Worm (Caenorhabditis elegans) whole organism, young adult: ENCODE measurements around the gene clec-197.

Experiments
- B0336.3 ChIP-seq: fragments of 200-800 bp; sonication (Bioruptor generic); IDR thresholded peaks from 2 replicates; pipeline ENCODE4 v1.3.6; 2022; ENCODE audit warnings: missing genetic modification characterization, missing compliant biosample characterization
- F57A8.1 ChIP-seq: fragments of 200-800 bp; sonication (Bioruptor generic); optimal IDR thresholded peaks from 2 replicates; lab custom pipeline; 2018; ENCODE audit warnings: mild to moderate bottlenecking, missing genetic modification characterization, moderate library complexity, missing compliant biosample characterization
- K11D2.4 ChIP-seq: fragments of 200-800 bp; sonication (Bioruptor generic); IDR thresholded peaks from 2 replicates; pipeline ENCODE4 v1.3.6; 2022; ENCODE audit warnings: missing genetic modification reagents, missing genetic modification characterization, missing compliant biosample characterization
- K12H6.12 ChIP-seq: fragments of 200-800 bp; sonication (Bioruptor generic); optimal IDR thresholded peaks from 2 replicates; lab custom pipeline; 2018; ENCODE audit warnings: mild to moderate bottlenecking, missing genetic modification characterization, missing compliant biosample characterization
- T07F8.4 ChIP-seq: sonication (generic microtip); optimal IDR thresholded peaks from 2 replicates; lab custom pipeline; 2016; ENCODE audit warnings: mild to moderate bottlenecking, missing genetic modification characterization, moderate library complexity, missing compliant biosample characterization
- T26A5.8 ChIP-seq: sonication (generic microtip); optimal IDR thresholded peaks from 2 replicates; lab custom pipeline; 2016; ENCODE audit warnings: missing genetic modification characterization, missing compliant biosample characterization
- Y53G8AR.9 ChIP-seq: fragments of 200-800 bp; sonication (Bioruptor generic); conservative IDR thresholded peaks from 2 replicates; pipeline ENCODE4 v1.3.6; 2022; ENCODE audit warnings: missing genetic modification reagents, missing genetic modification characterization, missing compliant biosample characterization
- aptf-2 ChIP-seq: fragments of 200-800 bp; sonication (Bioruptor generic); conservative IDR thresholded peaks from 2 replicates; pipeline ENCODE4 v1.3.6; 2022; ENCODE audit warnings: missing genetic modification reagents, missing genetic modification characterization, missing compliant biosample characterization
- attf-6 ChIP-seq: fragments of 200-800 bp; sonication (Bioruptor generic); IDR thresholded peaks from 2 replicates; pipeline ENCODE4 v1.3.6; 2022; ENCODE audit warnings: missing genetic modification reagents, missing genetic modification characterization, missing compliant biosample characterization
- bed-2 ChIP-seq: fragments of 200-800 bp; sonication (Bioruptor generic); IDR thresholded peaks from 2 replicates; pipeline ENCODE4 v1.3.6; 2022; ENCODE audit warnings: missing genetic modification reagents, missing genetic modification characterization, missing compliant biosample characterization
- ccch-3 ChIP-seq: fragments of 200-800 bp; sonication (Bioruptor generic); optimal IDR thresholded peaks from 2 replicates; lab custom pipeline; 2018; ENCODE audit warnings: mild to moderate bottlenecking, missing genetic modification characterization, missing compliant biosample characterization
- cebp-2 ChIP-seq: fragments of 200-800 bp; sonication (Bioruptor generic); IDR thresholded peaks from 2 replicates; pipeline ENCODE4 v1.3.6; 2022; ENCODE audit warnings: missing genetic modification characterization, missing compliant biosample characterization
- ceh-40 ChIP-seq: fragments of 200-800 bp; sonication (Bioruptor generic); IDR thresholded peaks from 2 replicates; pipeline ENCODE4 v1.3.6; 2022; ENCODE audit warnings: missing genetic modification characterization, missing compliant biosample characterization
- die-1 ChIP-seq: sonication (generic microtip); optimal IDR thresholded peaks from 2 replicates; lab custom pipeline; 2016; ENCODE audit warnings: missing genotype, mild to moderate bottlenecking, missing genetic modification characterization, missing compliant biosample characterization
- dox-1 ChIP-seq: fragments of 200-800 bp; sonication (Bioruptor generic); IDR thresholded peaks from 2 replicates; pipeline ENCODE4 v1.3.6; 2022; ENCODE audit warnings: missing genetic modification reagents, missing genetic modification characterization, missing compliant biosample characterization
- egrh-3 ChIP-seq: fragments of 200-800 bp; sonication (Bioruptor generic); IDR thresholded peaks from 2 replicates; pipeline ENCODE4 v1.3.6; 2022; ENCODE audit warnings: missing genetic modification reagents, missing genetic modification characterization, missing compliant biosample characterization
- hlh-26 ChIP-seq: fragments of 200-800 bp; sonication (Bioruptor generic); conservative IDR thresholded peaks from 2 replicates; pipeline ENCODE4 v1.3.6; 2022; ENCODE audit warnings: missing genetic modification reagents, missing genetic modification characterization, missing compliant biosample characterization
- hmg-20 ChIP-seq: fragments of 200-800 bp; sonication (Bioruptor generic); IDR thresholded peaks from 2 replicates; pipeline ENCODE4 v1.3.6; 2022; ENCODE audit warnings: missing genetic modification reagents, missing genetic modification characterization, missing compliant biosample characterization
- let-607 ChIP-seq, 2 experiments: fragments of 200-800 bp in 1 of 2; sonication (Bioruptor generic) in 1 of 2; sonication (generic microtip) in 1 of 2; optimal IDR thresholded peaks; 2 replicates each; lab custom pipeline; 2016 to 2018; ENCODE audit warnings: mild to moderate bottlenecking in 2 of 2, missing compliant biosample characterization in 2 of 2, missing genetic modification characterization in 2 of 2, moderate library complexity in 2 of 2, missing genotype in 1 of 2
- lin-26 ChIP-seq: fragments of 200-800 bp; sonication (Bioruptor generic); IDR thresholded peaks from 2 replicates; pipeline ENCODE4 v1.3.6; 2022; ENCODE audit warnings: missing genetic modification reagents, missing genetic modification characterization, missing compliant biosample characterization
- lin-54 ChIP-seq: fragments of 200-800 bp; sonication (Bioruptor generic); optimal IDR thresholded peaks from 2 replicates; lab custom pipeline; 2018; ENCODE audit warnings: mild to moderate bottlenecking, missing genetic modification characterization, missing compliant biosample characterization
- madf-10 ChIP-seq: sonication (generic microtip); optimal IDR thresholded peaks from 2 replicates; lab custom pipeline; 2016; ENCODE audit warnings: mild to moderate bottlenecking, missing genetic modification characterization, missing compliant biosample characterization
- madf-3 ChIP-seq: fragments of 200-800 bp; sonication (Bioruptor generic); IDR thresholded peaks from 2 replicates; pipeline ENCODE4 v1.3.6; 2022; ENCODE audit warnings: missing genetic modification reagents, missing genetic modification characterization, missing compliant biosample characterization
- mel-28 ChIP-seq: sonication (generic microtip); optimal IDR thresholded peaks from 2 replicates; lab custom pipeline; 2016; ENCODE audit warnings: borderline replicate concordance, mild to moderate bottlenecking, missing genetic modification characterization, missing compliant biosample characterization
- nfya-1 ChIP-seq: sonication (generic microtip); optimal IDR thresholded peaks from 2 replicates; lab custom pipeline; 2017; ENCODE audit warnings: antibody characterized with exemption, missing compliant biosample characterization, missing genetic modification characterization, borderline replicate concordance; ENCODE audit not compliant: insufficient read depth
- nhr-120 ChIP-seq: fragments of 200-800 bp; sonication (Bioruptor generic); IDR thresholded peaks from 2 replicates; pipeline ENCODE4 v1.3.6; 2022; ENCODE audit warnings: missing genetic modification characterization, missing compliant biosample characterization
- nhr-27 ChIP-seq: fragments of 200-800 bp; sonication (Bioruptor generic); optimal IDR thresholded peaks from 2 replicates; lab custom pipeline; 2018; ENCODE audit warnings: mild to moderate bottlenecking, missing genetic modification characterization, moderate library complexity, missing compliant biosample characterization
- rec-8 ChIP-seq, 2 experiments: sonication (generic microtip); optimal IDR thresholded peaks; 2 replicates each; lab custom pipeline; 2016; ENCODE audit warnings: mild to moderate bottlenecking in 2 of 2, missing genetic modification characterization in 2 of 2, missing genetic modification reagents in 2 of 2, missing genotype in 2 of 2, missing biosample characterization in 1 of 2, missing compliant biosample characterization in 1 of 2, moderate library complexity in 1 of 2
- snpc-1.1 ChIP-seq: sonication (generic microtip); optimal IDR thresholded peaks from 2 replicates; lab custom pipeline; 2017; ENCODE audit warnings: missing genetic modification characterization, mild to moderate bottlenecking, missing compliant biosample characterization, antibody characterized with exemption, moderate library complexity, missing genotype, missing genetic modification reagents; ENCODE audit not compliant: insufficient read depth
- snpc-3.4 ChIP-seq: sonication (generic microtip); optimal IDR thresholded peaks from 2 replicates; lab custom pipeline; 2017; ENCODE audit warnings: missing genetic modification characterization, mild to moderate bottlenecking, missing compliant biosample characterization, antibody characterized with exemption, moderate library complexity, missing genotype, missing genetic modification reagents
- tbp1 ChIP-seq: fragments of 200-800 bp; sonication (Bioruptor generic); optimal IDR thresholded peaks from 2 replicates; lab custom pipeline; 2018; ENCODE audit warnings: mild to moderate bottlenecking, missing genetic modification characterization, missing compliant biosample characterization
- zim-3 ChIP-seq: sonication (generic microtip); optimal IDR thresholded peaks from 2 replicates; lab custom pipeline; 2017; ENCODE audit warnings: mild to moderate bottlenecking, missing genetic modification characterization, moderate library complexity, missing compliant biosample characterization
- ztf-18 ChIP-seq: sonication (generic microtip); optimal IDR thresholded peaks from 2 replicates; lab custom pipeline; 2016; ENCODE audit warnings: missing genotype, mild to moderate bottlenecking, missing genetic modification characterization, missing compliant biosample characterization
- ztf-25 ChIP-seq: fragments of 200-800 bp; sonication (Bioruptor generic); IDR thresholded peaks from 2 replicates; pipeline ENCODE4 v1.3.6; 2022; ENCODE audit warnings: missing genetic modification reagents, missing genetic modification characterization, missing compliant biosample characterization

clec-197 gene

ce11 chrIV:17368292-17368691, 21.8 kb upstream of the clec-197 start, which contains the start of gene trh-1:
TSS of gene trh-1 (plus strand) at chrIV:17368592.
- no peak for TF ChIP-seq nfya-1 (tag; lab: Kevin White, UChicago)
- TF ChIP-seq attf-6 (GFP tag; lab: Robert Waterston, UW) = no peak
- no peak for TF ChIP-seq snpc-1.1
- TF ChIP-seq bed-2 (GFP tag; lab: Robert Waterston, UW) = no peak
- TF ChIP-seq die-1 (tag; lab: Kevin White, UChicago) = no peak
- no peak for TF ChIP-seq T07F8.4 (tag; lab: Kevin White, UChicago)
- no peak for TF ChIP-seq mel-28 (tag; lab: Kevin White, UChicago)
- no peak for TF ChIP-seq ztf-18 (tag; lab: Kevin White, UChicago)
- no peak for TF ChIP-seq ceh-40 (GFP tag; lab: Robert Waterston, UW)
- TF ChIP-seq cebp-2 (GFP tag; lab: Robert Waterston, UW) = no peak
- TF ChIP-seq K12H6.12 (tag; lab: Kevin White, UChicago) = no peak
- no peak for TF ChIP-seq madf-3
- no peak for TF ChIP-seq nhr-27
- no peak for TF ChIP-seq rec-8 (tag; optimal IDR thresholded peaks at IDR 0.05; lab: Kevin White, UChicago)
- TF ChIP-seq zim-3 (tag; lab: Kevin White, UChicago) = no peak
- no peak for TF ChIP-seq hlh-26 (GFP tag; lab: Robert Waterston, UW)

ce11 chrIV:17367294-17367693, 20.8 kb upstream of the clec-197 start, which contains the start of gene zipt-17:
TSS of gene zipt-17 (minus strand) at chrIV:17367394.
- TF ChIP-seq B0336.3 (GFP tag; lab: Robert Waterston, UW) (no peak), lin-26 (GFP tag; lab: Robert Waterston, UW) (no peak), T26A5.8 (tag; lab: Kevin White, UChicago) (no peak), K12H6.12 (tag; lab: Kevin White, UChicago) (no peak), nhr-120 (GFP tag; lab: Robert Waterston, UW) (no peak), hmg-20 (GFP tag; lab: Robert Waterston, UW) (no peak), ztf-25 (GFP tag; lab: Robert Waterston, UW) (no peak), tbp1 (GFP tag; lab: Kevin White, UChicago) (no peak), dox-1 (GFP tag; lab: Robert Waterston, UW) (no peak)

ce11 chrIV:17361143-17361542, 14.6 kb upstream of the clec-197 start, which contains the start of gene clec-202:
TSS of gene clec-202 (plus strand) at chrIV:17361443.
- no peak for TF ChIP-seq aptf-2 (GFP tag; lab: Robert Waterston, UW)
- TF ChIP-seq lin-54 (GFP tag; lab: Kevin White, UChicago) = no peak
- no peak for TF ChIP-seq madf-10 (tag; lab: Kevin White, UChicago)
- no peak for TF ChIP-seq K11D2.4 (GFP tag; lab: Robert Waterston, UW)
- TF ChIP-seq hlh-26 (GFP tag; lab: Robert Waterston, UW) = no peak
- TF ChIP-seq egrh-3 (GFP tag; lab: Robert Waterston, UW) = no peak
- TF ChIP-seq let-607 (tag; optimal IDR thresholded peaks at IDR 0.05; lab: Kevin White, UChicago) = no peak
- no peak for TF ChIP-seq rec-8 (tag; optimal IDR thresholded peaks at IDR 0.05; lab: Kevin White, UChicago)
- no peak for TF ChIP-seq nhr-120 (GFP tag; lab: Robert Waterston, UW)
- no peak for TF ChIP-seq snpc-3.4 (tag; lab: Kevin White, UChicago)
- TF ChIP-seq Y53G8AR.9 (GFP tag; lab: Robert Waterston, UW) = no peak
- TF ChIP-seq F57A8.1 = no peak
- TF ChIP-seq ccch-3 (GFP tag; lab: Kevin White, UChicago) = no peak
- no peak for TF ChIP-seq hmg-20 (GFP tag; lab: Robert Waterston, UW)
- no peak for TF ChIP-seq nhr-27
